Worm (Caenorhabditis elegans): Measurements from ENCODE around the gene F18A11.3.

- TF ChIP-seq dpl-1 (GFP tag; optimal IDR thresholded peaks at IDR 0.05), result no peak
- TF ChIP-seq sea-2 (GFP tag; IDR thresholded peaks at IDR 0.05), result no peak
- no peak for TF ChIP-seq nfya-1 (tag; optimal IDR thresholded peaks at IDR 0.05; ENCODE audit: borderline replicate concordance, insufficient read depth)
Measured at ce11 chrII:13012684-13013083, 24.0 kb downstream of the F18A11.3 start.

Measured in whole organism, young adult.